Fruit fly (Drosophila melanogaster): Measurements from ENCODE around the gene CG13728.

CG13728 gene

dm6 chr3L:17400911-17401310, 18.4 kb upstream of the CG13728 start:
- TF ChIP-seq CG18619 (GFP tag; optimal IDR thresholded peaks at IDR 0.05), result no peak
- TF ChIP-seq CG3838 (GFP tag; optimal IDR thresholded peaks at IDR 0.05), result no peak
- no peak for TF ChIP-seq CG12942 (GFP tag; optimal IDR thresholded peaks at IDR 0.05)
- TF ChIP-seq knrl (GFP tag; IDR thresholded peaks at IDR 0.05; ENCODE audit: partially characterized antibody), result no peak

dm6 chr3L:17399014-17399413, 16.5 kb upstream of the CG13728 start:
- TF ChIP-seq CHES-1-like (GFP tag; optimal IDR thresholded peaks at IDR 0.05) (no peak), CG16863 (GFP tag; optimal IDR thresholded peaks at IDR 0.05) (no peak), cas (GFP tag; IDR thresholded peaks at IDR 0.05) (no peak), bowl (GFP tag; IDR thresholded peaks at IDR 0.05) (no peak), Dp (GFP tag; optimal IDR thresholded peaks at IDR 0.05) (no peak), slou (GFP tag; optimal IDR thresholded peaks at IDR 0.05) (no peak), insv (GFP tag; optimal IDR thresholded peaks at IDR 0.05) (no peak), sd (tag; optimal IDR thresholded peaks at IDR 0.05) (peak; percentile 7), otp (GFP tag; IDR thresholded peaks at IDR 0.05) (no peak), CG34422 (GFP tag; IDR thresholded peaks at IDR 0.05) (no peak), abd-A (tag; optimal IDR thresholded peaks at IDR 0.05) (peak; percentile 81), dysf (GFP tag; IDR thresholded peaks at IDR 0.05) (no peak)

dm6 chr3L:17394435-17395017, 12.0 kb upstream of the CG13728 start:
- TF ChIP-seq vvl (GFP tag; IDR thresholded peaks at IDR 0.05), result peak; percentile 11; the same call in 1 of the 2 replicates
- peak; percentile 49 for TF ChIP-seq cg (GFP tag; optimal IDR thresholded peaks at IDR 0.05)
- peak; percentile 58 for TF ChIP-seq CG13894 (tag; optimal IDR thresholded peaks at IDR 0.05)
- TF ChIP-seq sd (tag; optimal IDR thresholded peaks at IDR 0.05), result peak; percentile 42
- TF ChIP-seq CG12769 (tag; optimal IDR thresholded peaks at IDR 0.05), result peak; percentile 15
- TF ChIP-seq abd-A (tag; optimal IDR thresholded peaks at IDR 0.05), result peak; percentile 79
- peak; percentile 14 for TF ChIP-seq sug (tag; optimal IDR thresholded peaks at IDR 0.05)
- no peak for TF ChIP-seq CG6254 (GFP tag; optimal IDR thresholded peaks at IDR 0.05)
- TF ChIP-seq gem (tag; optimal IDR thresholded peaks at IDR 0.05), result no peak
- peak; percentile 87; the same call in 3 of the 4 replicates for TF ChIP-seq chinmo (GFP tag; IDR thresholded peaks at IDR 0.05; ENCODE audit: partially characterized antibody)

dm6 chr3L:17393098-17393497, 10.6 kb upstream of the CG13728 start:
- TF ChIP-seq twi (tag; optimal IDR thresholded peaks at IDR 0.05) (no peak), CG13894 (tag; optimal IDR thresholded peaks at IDR 0.05) (peak; percentile 82), HLHmδ (GFP tag; optimal IDR thresholded peaks at IDR 0.05) (no peak), trem (tag; optimal IDR thresholded peaks at IDR 0.05) (no peak), chinmo (GFP tag; IDR thresholded peaks at IDR 0.05; ENCODE audit: partially characterized antibody) (peak; percentile 68; the same call in 1 of the 4 replicates), abd-A (tag; optimal IDR thresholded peaks at IDR 0.05) (peak; percentile 67), Dll (GFP tag; IDR thresholded peaks at IDR 0.05; ENCODE audit: partially characterized antibody) (no peak)

dm6 chr3L:17392412-17392811, 9.9 kb upstream of the CG13728 start:
- TF ChIP-seq Pdp1 (GFP tag; optimal IDR thresholded peaks at IDR 0.05), result peak in 1 of 2 experiments; percentile 63
- TF ChIP-seq Blimp-1 (GFP tag; optimal IDR thresholded peaks at IDR 0.05), result peak; percentile 70
- TF ChIP-seq trh (GFP tag; optimal IDR thresholded peaks at IDR 0.05), result no peak
- no peak for TF ChIP-seq Hand (GFP tag; optimal IDR thresholded peaks at IDR 0.05)

All from whole organism, embryonic.